Worm (Caenorhabditis elegans) whole organism, dauer: Measurements from ENCODE around the gene reps-1.

ENCODE experiments used
- unc-62 ChIP-seq: sonication (generic microtip); optimal IDR thresholded peaks from 2 replicates; lab custom pipeline; 2017; ENCODE audit warnings: missing biosample characterization, missing genetic modification reagents, missing genetic modification characterization

The reps-1 gene

DNA sequence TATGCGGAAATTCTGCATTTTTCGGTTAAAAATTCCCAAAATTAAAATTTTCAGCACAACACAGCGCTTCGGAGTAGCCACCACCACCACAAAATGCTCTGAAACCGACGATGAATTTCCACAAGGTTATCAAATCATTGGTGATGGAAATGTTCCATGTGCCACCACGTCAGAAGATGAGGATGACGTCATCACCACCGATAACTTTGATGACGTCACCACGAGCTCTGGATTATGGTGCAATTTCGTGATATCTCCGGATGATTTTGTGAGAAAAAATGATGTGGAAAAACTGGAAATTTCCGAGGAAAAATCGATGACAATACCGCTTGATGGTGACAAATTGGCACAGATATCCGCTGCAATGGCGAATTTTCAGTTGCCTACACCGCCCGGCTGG lies 2.7 kb upstream of the reps-1 start:
- TF ChIP-seq unc-62, result no peak

DNA sequence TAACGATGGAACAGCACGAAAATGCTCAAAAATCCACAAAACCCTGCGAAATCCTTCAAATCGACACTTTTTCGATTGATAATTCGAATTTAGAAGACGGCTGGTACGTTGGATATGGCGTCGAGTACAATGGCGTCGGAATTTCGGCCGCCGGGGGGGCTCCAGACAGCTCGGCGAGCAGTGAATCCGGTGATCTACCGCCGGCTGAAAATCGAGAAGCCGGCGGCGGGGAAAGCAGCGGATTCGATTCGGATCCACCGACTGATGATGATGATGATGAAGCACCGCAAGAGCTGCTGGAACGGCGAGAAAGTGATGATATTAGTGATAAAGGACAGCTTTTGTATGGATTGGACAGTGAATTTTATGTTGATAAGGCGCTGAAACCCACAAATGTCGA lies 658 bp upstream of the reps-1 start:
- TF ChIP-seq unc-62, result no peak

DNA sequence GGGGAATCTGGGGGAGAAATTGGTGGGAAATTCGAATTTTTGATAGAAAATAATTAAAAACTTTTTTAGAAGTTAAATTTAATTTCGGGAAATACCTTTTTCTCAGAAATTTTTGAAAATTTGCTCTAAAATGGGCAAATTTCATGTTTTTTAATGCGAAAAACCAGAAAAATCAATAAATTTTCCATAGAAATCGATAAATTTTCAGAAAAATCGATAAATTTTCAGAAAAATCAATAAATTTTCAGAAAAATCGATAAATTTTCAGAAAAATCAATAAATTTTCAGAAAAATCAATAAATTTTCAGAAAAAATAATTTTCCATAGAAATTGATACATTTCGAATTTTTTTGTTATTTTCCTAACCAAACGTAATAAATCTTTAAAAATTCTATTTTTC lies 4.2 kb downstream of the reps-1 start:
- TF ChIP-seq unc-62, result no peak

DNA sequence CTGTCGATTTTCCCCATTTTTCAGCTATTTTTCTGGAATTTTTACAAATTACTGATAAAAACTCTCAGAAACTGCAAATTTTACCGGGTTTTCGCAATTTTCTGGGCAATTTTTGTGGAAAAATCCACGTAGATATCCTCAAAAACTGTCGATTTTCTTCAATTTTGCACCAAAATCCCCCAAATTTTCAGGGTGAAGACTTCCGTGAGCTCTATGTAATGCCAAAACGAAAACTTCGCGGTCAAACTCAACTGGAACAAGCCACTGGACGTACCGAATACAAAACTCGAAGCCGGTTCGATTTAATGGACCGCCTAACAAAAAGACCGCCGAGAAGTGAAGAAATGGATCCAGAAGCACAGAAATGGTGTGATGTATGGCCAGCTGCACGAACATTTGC lies 8.6 kb downstream of the reps-1 start:
- TF ChIP-seq unc-62, result no peak

DNA sequence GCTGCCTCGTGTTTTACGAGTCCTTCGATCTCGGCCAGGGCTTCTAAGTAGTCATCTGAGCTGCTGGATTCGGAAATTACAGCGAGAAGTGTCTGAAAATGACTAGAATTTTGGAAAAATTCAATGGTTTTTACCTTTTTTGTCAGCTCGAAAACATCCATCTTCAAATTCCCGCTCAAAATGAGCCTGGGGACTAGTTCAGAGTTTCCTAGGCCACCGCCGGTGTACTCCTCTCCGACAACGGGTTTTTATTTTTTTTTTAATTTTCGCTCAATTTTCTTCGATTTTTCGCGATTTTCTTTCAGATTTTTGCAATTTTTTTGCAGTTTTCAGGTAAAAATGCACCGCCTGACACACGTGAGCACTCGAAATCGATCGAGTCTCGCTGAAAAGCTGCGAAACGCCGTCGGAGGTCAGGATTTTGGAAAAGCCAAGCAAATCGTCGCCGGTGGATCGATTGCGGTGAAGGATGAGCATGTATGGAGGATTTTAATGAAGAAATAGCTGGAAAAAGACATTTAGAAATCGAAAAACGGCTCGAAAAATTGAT lies 9.2 kb downstream of the reps-1 start, which contains the start of the genes mrps-35 and sws-1:
TSS of gene mrps-35 (plus strand) at position 327 of the 550 bp plus-strand sequence.
TSS of gene sws-1 (minus strand) at position 500 of the 550 bp plus-strand sequence.
- TF ChIP-seq unc-62, result no peak

DNA sequence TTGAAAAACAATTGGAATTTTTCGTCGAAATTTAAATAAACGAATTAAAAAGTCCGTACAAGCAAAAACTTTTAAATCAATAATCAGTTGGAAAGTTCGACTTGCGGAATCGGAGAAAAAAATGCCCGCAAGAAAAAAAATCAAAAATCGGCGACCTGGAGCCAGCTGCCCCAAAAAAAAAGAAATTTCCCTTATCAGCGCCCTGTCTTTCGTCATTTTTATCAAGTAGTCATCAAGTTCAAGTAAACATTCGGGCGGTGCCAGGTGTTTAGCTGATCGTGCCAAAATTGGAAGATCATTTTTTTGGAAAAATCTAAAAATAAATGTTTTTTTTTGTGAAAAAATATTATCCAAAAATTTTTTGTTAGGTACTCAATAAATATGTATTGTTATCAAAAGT lies 12.0 kb downstream of the reps-1 start:
- no peak for TF ChIP-seq unc-62

DNA sequence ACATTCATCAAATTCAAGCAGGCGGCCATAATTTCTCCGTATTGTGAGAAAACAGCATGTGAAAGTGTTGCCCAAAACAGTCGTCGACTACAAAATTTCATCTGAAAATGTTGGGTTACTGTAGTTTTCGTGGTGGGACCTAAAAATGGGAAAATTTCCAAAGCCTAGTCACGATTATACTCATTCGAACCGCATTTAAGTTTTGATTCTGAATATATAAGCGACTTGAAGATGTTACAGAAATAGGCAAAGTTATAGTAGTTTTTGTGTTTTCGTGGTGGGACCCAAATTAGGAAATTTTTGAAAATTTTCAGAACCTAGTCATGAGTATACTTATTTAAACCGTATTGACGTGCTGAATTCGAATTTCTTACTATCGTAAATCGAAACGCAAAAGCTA lies 12.4 kb downstream of the reps-1 start, which contains the start of gene Y39B6A.41:
TSS of gene Y39B6A.41 (minus strand) at position 101 of the 400 bp plus-strand sequence.
- no peak for TF ChIP-seq unc-62

DNA sequence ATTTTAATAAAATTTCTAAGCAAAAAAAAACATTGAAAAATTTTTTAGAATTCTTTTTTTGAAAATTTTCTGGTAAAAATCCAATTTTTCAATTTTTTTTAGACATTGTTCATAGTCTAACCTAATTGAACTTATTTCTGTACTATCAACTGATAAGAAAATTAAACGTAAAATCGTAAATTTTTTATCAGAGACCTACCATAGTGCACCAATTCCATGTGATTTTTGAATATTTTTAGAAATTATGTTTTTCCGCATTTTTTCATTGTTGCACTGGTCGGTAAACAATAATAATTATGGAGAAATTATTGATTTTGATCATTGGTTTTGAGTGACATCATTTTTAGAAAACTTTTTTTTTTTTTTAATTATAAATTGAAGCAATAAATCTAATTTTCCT lies 13.8 kb downstream of the reps-1 start:
- TF ChIP-seq unc-62, result no peak

DNA sequence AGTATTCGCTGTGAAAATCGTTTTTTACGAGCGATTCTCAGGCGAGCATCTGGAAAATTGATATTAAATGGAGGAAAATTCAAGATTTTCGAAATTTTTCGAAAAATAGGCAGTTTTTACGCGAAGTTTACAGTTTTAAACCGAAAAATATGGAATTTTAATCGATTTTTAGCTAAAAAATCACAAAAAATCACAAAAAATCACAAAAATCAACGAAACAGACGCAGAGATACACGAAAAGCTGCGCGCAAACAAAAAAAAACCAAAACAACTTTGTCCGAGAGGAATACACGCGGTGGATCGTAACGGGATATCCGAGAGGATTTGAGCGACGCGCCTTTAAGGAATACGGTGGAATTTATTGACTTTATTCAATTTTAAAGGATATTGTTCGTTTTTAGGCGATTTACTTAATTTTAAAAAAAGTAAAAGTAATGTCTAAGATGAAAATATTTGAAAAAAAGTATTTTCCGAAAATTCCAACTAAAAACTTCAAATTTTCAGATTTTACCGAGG lies 20.7 kb downstream of the reps-1 start, which contains the start of gene Y39B6A.42:
TSS of gene Y39B6A.42 (minus strand) at position 51 of the 516 bp plus-strand sequence.
- TF ChIP-seq unc-62, result no peak

DNA sequence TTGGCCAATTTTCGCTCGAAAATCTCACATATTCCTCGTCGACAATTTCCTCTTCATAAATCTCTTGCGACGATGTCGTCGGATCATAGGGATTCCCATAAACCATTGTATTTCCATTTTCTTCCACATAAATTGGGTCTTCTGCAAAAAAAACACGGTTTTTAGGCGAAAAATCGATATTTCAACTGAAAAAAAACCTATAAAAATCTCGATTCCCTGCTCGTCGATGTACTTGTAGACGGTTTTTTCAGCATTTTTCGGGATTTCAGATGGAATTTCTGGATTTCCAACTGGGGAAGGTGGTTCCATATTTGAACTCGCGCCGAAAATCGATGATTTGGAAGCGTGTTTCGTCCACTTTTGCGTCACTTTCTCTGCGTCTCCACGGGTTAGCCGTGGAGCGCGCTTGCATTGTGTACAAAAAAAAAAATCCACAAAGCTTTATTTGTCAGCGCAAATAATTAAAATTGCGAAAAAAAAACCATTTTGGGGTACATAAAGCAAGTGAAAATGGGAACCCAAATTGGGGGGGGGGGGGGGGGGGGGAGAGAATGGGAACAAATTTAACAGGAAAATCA lies 22.7 kb downstream of the reps-1 start, which contains the start of gene Y39B6A.43:
TSS of gene Y39B6A.43 (minus strand) at position 351 of the 578 bp plus-strand sequence.
- no peak for TF ChIP-seq unc-62

DNA sequence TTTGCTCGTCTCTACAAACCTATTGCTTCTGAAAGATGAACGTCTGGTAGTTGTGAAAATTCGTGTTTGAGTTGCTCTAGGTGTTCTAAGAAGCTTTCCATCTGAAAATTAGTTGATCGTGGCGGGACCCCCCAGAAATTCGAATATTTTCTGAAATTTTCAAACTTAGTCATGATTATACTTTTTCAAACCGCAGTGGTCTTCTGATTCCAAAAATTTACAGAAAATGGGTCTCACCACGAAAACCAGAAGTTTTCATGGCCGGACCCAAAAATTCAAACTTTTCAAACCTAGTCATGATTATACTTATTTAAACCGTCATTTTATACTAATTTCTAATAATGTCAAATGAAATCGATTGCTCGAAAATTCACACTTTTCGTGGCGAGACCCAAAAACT lies 30.2 kb downstream of the reps-1 start, which contains the start of gene ztf-20:
TSS of gene ztf-20 (minus strand) at position 101 of the 400 bp plus-strand sequence.
- TF ChIP-seq unc-62, result no peak

DNA sequence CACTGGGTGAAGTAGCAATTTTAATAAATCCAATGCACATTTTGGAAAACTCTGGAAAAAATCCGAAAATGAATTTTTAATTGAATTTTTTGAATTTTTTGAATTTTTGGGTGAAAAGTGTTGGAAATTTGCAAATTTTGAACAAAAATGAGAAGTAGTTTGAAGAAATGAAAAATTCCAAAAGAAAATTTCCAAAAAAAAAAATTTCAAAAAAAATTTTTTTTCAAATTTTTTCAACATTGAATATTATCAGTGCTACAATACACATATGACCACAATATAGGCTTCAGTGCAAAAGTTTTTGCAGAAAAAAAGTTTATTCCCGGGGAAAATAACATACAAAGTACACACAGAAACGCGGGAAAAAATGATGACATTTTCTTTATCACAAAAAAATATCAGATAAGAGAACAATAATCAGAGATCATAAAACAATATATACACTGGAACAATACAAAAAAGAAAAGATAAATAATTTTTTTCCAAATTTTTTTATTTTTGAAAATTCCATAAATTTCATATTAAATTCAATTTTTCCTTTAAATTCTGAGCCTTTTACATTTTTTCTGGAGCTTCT lies 32.9 kb downstream of the reps-1 start, which contains the start of gene hrg-10:
TSS of gene hrg-10 (minus strand) at position 51 of the 577 bp plus-strand sequence.
- TF ChIP-seq unc-62, result no peak

DNA sequence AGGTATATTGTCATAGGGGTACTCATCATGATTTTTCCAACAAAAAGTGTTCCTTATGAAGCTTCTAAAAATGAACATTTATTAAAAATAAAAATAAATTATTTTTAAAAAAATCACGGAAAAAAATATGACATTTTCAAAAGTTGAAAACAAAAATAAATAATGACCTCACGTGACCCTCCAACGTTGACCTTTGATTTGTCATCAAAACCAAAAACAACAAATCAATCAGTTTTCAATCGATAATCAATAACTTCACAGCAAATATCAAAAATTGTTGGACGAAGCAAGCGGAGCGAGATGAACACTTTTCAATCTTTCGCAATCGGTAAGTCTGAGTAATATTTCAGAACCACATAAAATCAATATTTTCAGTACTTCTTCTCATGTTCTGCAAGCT lies 50.0 kb downstream of the reps-1 start, which contains the start of gene Y80D3A.8:
TSS of gene Y80D3A.8 (plus strand) at position 301 of the 400 bp plus-strand sequence.
- no peak for TF ChIP-seq unc-62

DNA sequence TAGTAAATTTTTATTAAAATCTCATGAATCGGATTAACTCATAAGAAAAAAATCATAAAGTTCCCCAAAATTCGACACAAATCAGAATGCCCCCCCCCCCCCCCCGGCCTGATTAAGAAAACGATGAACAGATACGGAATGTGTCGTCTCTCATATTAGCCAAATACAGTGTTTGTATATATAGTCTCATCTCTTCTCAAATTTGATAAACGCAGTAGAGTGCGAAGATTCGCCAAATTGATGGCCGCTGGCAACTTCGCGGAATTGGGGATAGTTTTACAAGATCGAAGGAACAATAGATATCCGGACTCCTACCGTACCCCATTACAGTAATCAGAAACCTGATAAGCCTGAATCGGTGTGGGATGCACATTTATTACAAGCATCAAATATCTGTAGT lies 52.7 kb downstream of the reps-1 start:
- TF ChIP-seq unc-62, result no peak
